Worm (Caenorhabditis elegans): ENCODE results near the gene pycr-4.

Gene pycr-4

DNA sequence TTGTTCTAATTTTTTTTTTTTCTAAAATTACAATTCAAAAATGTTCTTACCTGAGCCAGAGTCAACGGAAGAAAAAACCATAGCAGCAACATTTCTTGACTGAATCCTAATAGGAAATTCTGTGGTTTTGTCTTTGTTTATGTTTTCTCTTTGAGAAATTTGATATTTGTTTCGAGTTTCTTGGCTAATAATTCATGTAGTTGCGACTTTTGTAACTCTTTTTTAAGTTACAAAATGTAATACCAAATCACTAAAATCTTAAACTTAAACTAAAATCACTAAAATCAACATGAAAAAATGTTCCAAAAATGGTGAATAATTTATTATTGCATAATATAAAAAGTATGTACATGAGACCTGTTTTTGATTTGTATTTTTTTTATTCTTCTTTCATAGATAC is 20.7 kb upstream of the pycr-4 start, which contains the start of gene egas-4:
TSS of gene egas-4 (minus strand) at position 101 of the 400 bp plus-strand sequence.
- no peak for TF ChIP-seq pqm-1 (tag; optimal IDR thresholded peaks at IDR 0.05)
- TF ChIP-seq nhr-77 (tag; optimal IDR thresholded peaks at IDR 0.05): no peak
- no peak for TF ChIP-seq jun-1 (tag; optimal IDR thresholded peaks at IDR 0.05)
- no peak for TF ChIP-seq nhr-237 (tag; optimal IDR thresholded peaks at IDR 0.05)
- no peak for TF ChIP-seq eor-1 (tag; optimal IDR thresholded peaks at IDR 0.05)
- no peak for TF ChIP-seq nhr-76 (tag; optimal IDR thresholded peaks at IDR 0.05)
- no peak for TF ChIP-seq elt-1 (tag; optimal IDR thresholded peaks at IDR 0.05)
- TF ChIP-seq ceh-28 (tag; optimal IDR thresholded peaks at IDR 0.05): no peak
- no peak for TF ChIP-seq hmg-11 (tag; optimal IDR thresholded peaks at IDR 0.05)
- no peak for TF ChIP-seq daf-12 (tag; optimal IDR thresholded peaks at IDR 0.05)
- TF ChIP-seq mdl-1 (tag; optimal IDR thresholded peaks at IDR 0.05): no peak
- TF ChIP-seq unc-39 (tag; optimal IDR thresholded peaks at IDR 0.05): no peak
- TF ChIP-seq fkh-10 (GFP tag; optimal IDR thresholded peaks at IDR 0.05): no peak
- no peak for TF ChIP-seq ama-1 (optimal IDR thresholded peaks at IDR 0.05)

DNA sequence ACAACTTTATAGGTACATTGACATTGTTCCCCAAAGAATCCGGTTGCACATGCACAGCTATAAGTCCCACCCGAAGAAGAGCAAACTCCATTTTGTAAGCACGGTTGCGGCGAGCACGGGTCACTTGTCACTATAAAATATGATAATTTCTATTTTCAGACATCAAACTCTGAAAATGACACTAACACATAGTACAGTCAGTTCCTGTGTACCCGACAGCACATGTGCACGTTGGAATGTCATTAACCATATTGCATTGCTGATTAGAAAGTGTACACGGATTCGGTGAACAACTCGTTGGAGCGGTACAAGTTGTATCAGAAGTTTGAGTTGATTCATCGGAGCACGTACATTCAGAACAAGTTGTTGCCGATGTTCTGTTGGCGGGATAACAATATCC is 20.1 kb upstream of the pycr-4 start:
- TF ChIP-seq nhr-77 (tag; optimal IDR thresholded peaks at IDR 0.05): no peak
- no peak for TF ChIP-seq nfya-1 (tag; optimal IDR thresholded peaks at IDR 0.05; ENCODE audit: insufficient read depth)
- TF ChIP-seq egl-5 (tag; optimal IDR thresholded peaks at IDR 0.05): no peak
- no peak for TF ChIP-seq ceh-82 (tag; optimal IDR thresholded peaks at IDR 0.05)
- no peak for TF ChIP-seq tbx-2 (tag; optimal IDR thresholded peaks at IDR 0.05)
- no peak for TF ChIP-seq nhr-25 (tag; optimal IDR thresholded peaks at IDR 0.05)
- peak; percentile 52 for TF ChIP-seq pqm-1 (tag; optimal IDR thresholded peaks at IDR 0.05)
- TF ChIP-seq nhr-11 (tag; optimal IDR thresholded peaks at IDR 0.05): no peak
- TF ChIP-seq elt-2 (tag; optimal IDR thresholded peaks at IDR 0.05): peak; percentile 50
- TF ChIP-seq skn-1 (tag; optimal IDR thresholded peaks at IDR 0.05): no peak
- no peak for TF ChIP-seq aly-2 (tag; optimal IDR thresholded peaks at IDR 0.05)
- no peak for TF ChIP-seq eor-1 (tag; optimal IDR thresholded peaks at IDR 0.05)
- no peak for TF ChIP-seq lin-15B (tag; optimal IDR thresholded peaks at IDR 0.05)
- TF ChIP-seq zag-1 (tag; optimal IDR thresholded peaks at IDR 0.05): no peak
- TF ChIP-seq ztf-4 (tag; optimal IDR thresholded peaks at IDR 0.05): no peak

- TF ChIP-seq nhr-77 (tag; optimal IDR thresholded peaks at IDR 0.05) (no peak), egl-27 (tag; optimal IDR thresholded peaks at IDR 0.05) (no peak), unc-62 (GFP tag; optimal IDR thresholded peaks at IDR 0.05) (no peak), jun-1 (tag; optimal IDR thresholded peaks at IDR 0.05) (no peak)
These were observed 14.4 kb upstream of the pycr-4 start, which contains the start of gene F55G1.1 for ce11 chrIV:7491464-7491863. F55G1.1 (plus strand) TSS chrIV:7491764.

ce11 chrIV:7488457-7488783 is 11.3 kb upstream of the pycr-4 start:
- TF ChIP-seq nhr-23 (tag; optimal IDR thresholded peaks at IDR 0.05) (no peak), ztf-4 (tag; optimal IDR thresholded peaks at IDR 0.05) (no peak), zag-1 (tag; optimal IDR thresholded peaks at IDR 0.05) (no peak), ZK546.5 (tag; optimal IDR thresholded peaks at IDR 0.05) (no peak), hmg-11 (tag; optimal IDR thresholded peaks at IDR 0.05) (no peak), egl-27 (tag; optimal IDR thresholded peaks at IDR 0.05) (no peak), skn-1 (tag; optimal IDR thresholded peaks at IDR 0.05) (no peak), ama-1 (optimal IDR thresholded peaks at IDR 0.05) (no peak)

- TF ChIP-seq nhr-67 (tag; optimal IDR thresholded peaks at IDR 0.05) (no peak), lsy-12 (tag; optimal IDR thresholded peaks at IDR 0.05) (peak; percentile 6), fkh-2 (tag; optimal IDR thresholded peaks at IDR 0.05) (no peak), elt-2 (tag; optimal IDR thresholded peaks at IDR 0.05) (peak; percentile 27), nhr-76 (tag; optimal IDR thresholded peaks at IDR 0.05) (no peak), hmg-11 (tag; optimal IDR thresholded peaks at IDR 0.05) (no peak), nhr-237 (tag; optimal IDR thresholded peaks at IDR 0.05) (no peak), nhr-25 (tag; optimal IDR thresholded peaks at IDR 0.05) (peak; percentile 90), jun-1 (tag; optimal IDR thresholded peaks at IDR 0.05) (no peak), nhr-43 (tag; optimal IDR thresholded peaks at IDR 0.05; ENCODE audit: poor library complexity, severe bottlenecking) (peak; percentile 51), skn-1 (tag; optimal IDR thresholded peaks at IDR 0.05) (no peak), egl-5 (tag; optimal IDR thresholded peaks at IDR 0.05) (no peak), mdl-1 (tag; optimal IDR thresholded peaks at IDR 0.05) (no peak), snpc-4 (tag; optimal IDR thresholded peaks at IDR 0.05) (peak; percentile 6), ceh-28 (tag; optimal IDR thresholded peaks at IDR 0.05) (no peak), pha-4 (tag; optimal IDR thresholded peaks at IDR 0.05) (peak; percentile 43), aly-2 (tag; optimal IDR thresholded peaks at IDR 0.05) (no peak), lin-15B (tag; optimal IDR thresholded peaks at IDR 0.05) (peak; percentile 4), pqm-1 (tag; optimal IDR thresholded peaks at IDR 0.05) (peak; percentile 33), daf-12 (tag; optimal IDR thresholded peaks at IDR 0.05) (no peak)
These were observed 10.7 kb upstream of the pycr-4 start, which contains the start of the genes his-60 and his-59 for ce11 chrIV:7487554-7488456. his-60 (minus strand) TSS chrIV:7487992. his-59 (plus strand) TSS chrIV:7488249.

Data from whole organism, L3 larva.